Worm (Caenorhabditis elegans) whole organism, mixed stage, embryonic: Measurements from ENCODE around the gene F26D2.16.
A peak's percentile ranks its signal among the peaks of the same experiment; 100 is the strongest.

Experiments used
- bed-3 ChIP-seq: fragments of 200-800 bp; sonication (Bioruptor generic); optimal IDR thresholded peaks from 3 replicates; lab custom pipeline; 2018; ENCODE audit warnings: mild to moderate bottlenecking, missing genetic modification characterization, moderate library complexity, missing compliant biosample characterization
- blmp-1 ChIP-seq: fragments of 150-350 bp; optimal IDR thresholded peaks from 2 replicates; lab custom pipeline; 2014; ENCODE audit warnings: missing biosample characterization, missing genetic modification characterization
- ceh-39 ChIP-seq: fragments of 150-350 bp; optimal IDR thresholded peaks from 2 replicates; lab custom pipeline; 2014; ENCODE audit warnings: missing biosample characterization, missing genetic modification characterization
- ceh-43 ChIP-seq: fragments of 200-800 bp; sonication (Bioruptor generic); optimal IDR thresholded peaks from 2 replicates; lab custom pipeline; 2018; ENCODE audit warnings: mild to moderate bottlenecking, missing genetic modification characterization, moderate library complexity, missing compliant biosample characterization
- ceh-83 ChIP-seq: fragments of 200-800 bp; sonication (Bioruptor generic); optimal IDR thresholded peaks from 2 replicates; lab custom pipeline; 2018; ENCODE audit warnings: mild to moderate bottlenecking, missing genetic modification characterization, missing compliant biosample characterization
- ces-1 ChIP-seq: fragments of 150-350 bp; optimal IDR thresholded peaks from 2 replicates; lab custom pipeline; 2014; ENCODE audit warnings: missing biosample characterization, missing genetic modification reagents, missing genetic modification characterization
- cnd-1 ChIP-seq: fragments of 200-800 bp; sonication (Bioruptor generic); optimal IDR thresholded peaks from 2 replicates; lab custom pipeline; 2018; ENCODE audit warnings: mild to moderate bottlenecking, missing genetic modification characterization, missing compliant biosample characterization
- drap-1 ChIP-seq: fragments of 200-800 bp; sonication (Bioruptor generic); optimal IDR thresholded peaks from 3 replicates; lab custom pipeline; 2018; ENCODE audit warnings: mild to moderate bottlenecking, missing genetic modification characterization, missing compliant biosample characterization
- elt-1 ChIP-seq: sonication (generic microtip); optimal IDR thresholded peaks from 2 replicates; lab custom pipeline; 2017; ENCODE audit warnings: missing genetic modification characterization, mild to moderate bottlenecking, missing compliant biosample characterization, antibody characterized with exemption, moderate library complexity, borderline replicate concordance; ENCODE audit not compliant: insufficient read depth
- elt-3 ChIP-seq: fragments of 150-350 bp; optimal IDR thresholded peaks from 2 replicates; lab custom pipeline; 2014; ENCODE audit warnings: missing biosample characterization, missing genetic modification characterization
- flh-1 ChIP-seq: fragments of 200-800 bp; sonication (Bioruptor generic); optimal IDR thresholded peaks from 2 replicates; lab custom pipeline; 2018; ENCODE audit warnings: mild to moderate bottlenecking, missing genetic modification characterization, moderate library complexity, missing compliant biosample characterization
- ham-2 ChIP-seq: fragments of 200-800 bp; sonication (Bioruptor generic); optimal IDR thresholded peaks from 2 replicates; lab custom pipeline; 2018; ENCODE audit warnings: mild to moderate bottlenecking, missing genetic modification characterization, missing compliant biosample characterization
- hlh-1 ChIP-seq: fragments of 150-350 bp; optimal IDR thresholded peaks from 2 replicates; lab custom pipeline; 2014; ENCODE audit warnings: missing biosample characterization, missing genetic modification reagents, missing genetic modification characterization
- lin-13 ChIP-seq: fragments of 150-350 bp; optimal IDR thresholded peaks from 2 replicates; lab custom pipeline; 2014; ENCODE audit warnings: missing biosample characterization, missing genetic modification characterization
- lin-32 ChIP-seq: fragments of 200-800 bp; sonication (Bioruptor generic); optimal IDR thresholded peaks from 2 replicates; lab custom pipeline; 2018; ENCODE audit warnings: mild to moderate bottlenecking, missing genetic modification characterization, missing compliant biosample characterization
- lsy-2 ChIP-seq: fragments of 150-350 bp; optimal IDR thresholded peaks from 2 replicates; lab custom pipeline; 2014; ENCODE audit warnings: missing biosample characterization, missing genetic modification characterization
- mab-5 ChIP-seq: fragments of 150-350 bp; optimal IDR thresholded peaks from 2 replicates; lab custom pipeline; 2014; ENCODE audit warnings: missing biosample characterization, missing genetic modification characterization
- mep-1 ChIP-seq: fragments of 150-350 bp; optimal IDR thresholded peaks from 2 replicates; lab custom pipeline; 2017; ENCODE audit warnings: missing biosample characterization, missing genetic modification reagents, missing genetic modification characterization, inconsistent platforms
- mls-2 ChIP-seq: sonication (generic microtip); optimal IDR thresholded peaks from 2 replicates; lab custom pipeline; 2016; ENCODE audit warnings: mild to moderate bottlenecking, missing genetic modification characterization, moderate library complexity, missing compliant biosample characterization
- nhr-2 ChIP-seq: fragments of 150-350 bp; optimal IDR thresholded peaks from 2 replicates; lab custom pipeline; 2014; ENCODE audit warnings: missing biosample characterization, missing genetic modification characterization
- nhr-237 ChIP-seq: fragments of 150-350 bp; optimal IDR thresholded peaks from 2 replicates; lab custom pipeline; 2014; ENCODE audit warnings: missing biosample characterization, missing genetic modification characterization
- nhr-28 ChIP-seq: fragments of 150-350 bp; optimal IDR thresholded peaks from 2 replicates; lab custom pipeline; 2014; ENCODE audit warnings: missing biosample characterization, missing genetic modification characterization
- nhr-76 ChIP-seq: sonication (generic microtip); optimal IDR thresholded peaks from 2 replicates; lab custom pipeline; 2017; ENCODE audit warnings: missing biosample characterization, missing genetic modification characterization
- pha-4 ChIP-seq: fragments of 150-350 bp; optimal IDR thresholded peaks from 2 replicates; lab custom pipeline; 2018; ENCODE audit warnings: missing biosample characterization, missing genetic modification reagents, missing genetic modification characterization
- sem-2 ChIP-seq: fragments of 200-800 bp; sonication (Bioruptor generic); optimal IDR thresholded peaks from 2 replicates; lab custom pipeline; 2018; ENCODE audit warnings: mild to moderate bottlenecking, missing genetic modification characterization, missing compliant biosample characterization
- snpc-4 ChIP-seq: fragments of 150-350 bp; optimal IDR thresholded peaks from 2 replicates; lab custom pipeline; 2014; ENCODE audit warnings: missing biosample characterization, missing genetic modification characterization
- sptf-1 ChIP-seq: sonication (generic microtip); optimal IDR thresholded peaks from 2 replicates; lab custom pipeline; 2017; ENCODE audit warnings: mild to moderate bottlenecking, missing genetic modification characterization, moderate library complexity, missing compliant biosample characterization
- tbx-8 ChIP-seq: fragments of 200-800 bp; sonication (Bioruptor generic); optimal IDR thresholded peaks from 2 replicates; lab custom pipeline; 2018; ENCODE audit warnings: mild to moderate bottlenecking, missing genetic modification characterization, moderate library complexity, missing compliant biosample characterization
- unc-39 ChIP-seq: fragments of 150-350 bp; optimal IDR thresholded peaks from 2 replicates; lab custom pipeline; 2014; ENCODE audit warnings: missing biosample characterization, missing genetic modification characterization
- unc-62 ChIP-seq: fragments of 150-350 bp; optimal IDR thresholded peaks from 2 replicates; lab custom pipeline; 2014; ENCODE audit warnings: missing biosample characterization, missing genetic modification reagents, missing genetic modification characterization
- zip-8 ChIP-seq: fragments of 150-350 bp; optimal IDR thresholded peaks from 2 replicates; lab custom pipeline; 2014; ENCODE audit warnings: missing biosample characterization, missing genetic modification characterization
- ztf-11 ChIP-seq: fragments of 150-350 bp; optimal IDR thresholded peaks from 2 replicates; lab custom pipeline; 2014; ENCODE audit warnings: missing biosample characterization, missing genetic modification characterization

The F26D2.16 gene

DNA sequence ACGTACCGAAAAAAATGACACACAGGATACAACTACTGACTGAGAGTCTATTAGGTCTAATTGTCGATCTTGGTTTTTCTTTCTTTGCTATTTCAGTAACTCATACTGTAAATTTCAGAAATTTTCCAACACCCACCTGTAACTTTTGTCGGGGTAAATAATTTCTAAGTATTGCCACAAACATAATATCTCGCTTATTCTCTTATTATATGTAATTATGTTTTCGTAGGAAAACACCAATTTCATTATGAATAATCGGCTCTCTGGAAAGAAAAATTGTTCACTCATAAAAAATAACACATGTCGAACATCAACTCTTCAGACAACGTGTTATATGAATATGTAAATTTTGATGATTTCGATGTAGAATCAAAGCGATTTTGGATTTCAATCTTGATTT is 1.0 kb upstream of the F26D2.16 start, which contains the start of gene srw-48:
srw-48 (plus strand) TSS at position 301 of the 400 bp plus-strand sequence.
- TF ChIP-seq ceh-83 (GFP tag; lab: Kevin White, UChicago) (no peak), mab-5 (tag; lab: Kevin White, UChicago) (no peak), nhr-76 (tag; lab: Kevin White, UChicago) (no peak), lin-32 (GFP tag; lab: Kevin White, UChicago) (no peak), sptf-1 (tag; lab: Kevin White, UChicago) (no peak)

DNA sequence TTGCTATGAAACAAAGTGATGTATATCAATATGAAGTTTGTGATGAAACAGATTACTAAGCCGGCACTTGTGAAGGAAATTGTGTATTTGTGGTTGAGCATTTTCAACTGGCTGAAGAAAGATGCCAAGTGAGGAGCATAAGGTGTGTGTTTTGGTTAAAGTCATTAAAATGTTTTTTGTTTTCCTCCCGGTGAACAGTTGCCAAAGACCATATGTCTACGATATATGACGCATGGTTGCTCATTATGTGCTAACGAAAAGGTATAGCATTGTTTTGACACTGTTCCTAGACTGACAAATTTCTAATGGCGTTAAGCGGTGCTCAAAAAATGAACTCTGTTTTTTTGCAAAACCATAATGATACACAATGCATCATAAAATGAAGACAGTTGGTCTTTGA is 2.7 kb downstream of the F26D2.16 start, which contains the start of gene str-55:
str-55 (minus strand) TSS at position 101 of the 400 bp plus-strand sequence.
- TF ChIP-seq mab-5 (tag; lab: Kevin White, UChicago): no peak
- TF ChIP-seq nhr-2 (tag; lab: Kevin White, UChicago): no peak
- TF ChIP-seq elt-3 (tag; lab: Kevin White, UChicago): no peak
- TF ChIP-seq sptf-1 (tag; lab: Kevin White, UChicago): no peak
- TF ChIP-seq unc-39 (tag; lab: Kevin White, UChicago): no peak
- no peak for TF ChIP-seq lin-32 (GFP tag; lab: Kevin White, UChicago)
- TF ChIP-seq lsy-2 (tag; lab: Kevin White, UChicago): no peak
- no peak for TF ChIP-seq flh-1 (GFP tag; lab: Kevin White, UChicago)
- TF ChIP-seq elt-1 (tag; lab: Kevin White, UChicago): no peak
- no peak for TF ChIP-seq drap-1 (GFP tag; lab: Kevin White, UChicago)
- TF ChIP-seq zip-8 (tag; lab: Kevin White, UChicago): no peak
- TF ChIP-seq lin-13 (tag; lab: Kevin White, UChicago): no peak
- TF ChIP-seq mls-2 (tag; lab: Kevin White, UChicago): no peak
- no peak for TF ChIP-seq blmp-1 (tag; lab: Kevin White, UChicago)
- TF ChIP-seq pha-4 (tag; lab: Kevin White, UChicago): no peak
- no peak for TF ChIP-seq mep-1 (tag; lab: Kevin White, UChicago)
- TF ChIP-seq nhr-237 (tag; lab: Kevin White, UChicago): no peak
- TF ChIP-seq snpc-4 (tag; lab: Kevin White, UChicago): no peak
- TF ChIP-seq cnd-1: no peak

DNA sequence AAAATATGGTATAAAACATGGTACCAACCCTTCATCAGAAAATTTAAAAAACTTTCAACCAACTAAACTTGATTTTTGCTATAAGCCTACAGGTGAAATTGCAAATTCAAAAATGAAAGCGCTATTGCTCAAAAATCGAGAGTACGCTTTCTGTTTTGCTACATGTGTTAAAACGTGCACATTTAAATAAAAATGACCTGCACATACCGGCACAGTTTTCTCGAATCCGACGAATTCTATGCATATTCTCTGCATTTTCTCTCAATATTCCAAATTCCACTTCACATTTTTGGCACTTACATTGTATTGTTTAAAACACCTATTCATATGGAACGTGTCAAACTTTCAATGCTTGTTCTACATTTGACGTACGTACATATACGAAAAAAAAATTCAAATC is 9.1 kb downstream of the F26D2.16 start, which contains the start of gene srh-145:
srh-145 (plus strand) TSS at position 193 of the 400 bp plus-strand sequence.
- TF ChIP-seq lin-32 (GFP tag; lab: Kevin White, UChicago) (no peak), ces-1 (GFP tag; lab: Kevin White, UChicago) (no peak), hlh-1 (tag; lab: Kevin White, UChicago) (no peak), drap-1 (GFP tag; lab: Kevin White, UChicago) (no peak), nhr-2 (tag; lab: Kevin White, UChicago) (no peak), sem-2 (no peak), elt-3 (tag; lab: Kevin White, UChicago) (no peak), ceh-39 (tag; lab: Kevin White, UChicago) (no peak), lin-13 (tag; lab: Kevin White, UChicago) (no peak), ztf-11 (tag; lab: Kevin White, UChicago) (no peak), nhr-237 (tag; lab: Kevin White, UChicago) (no peak), cnd-1 (no peak), tbx-8 (GFP tag; lab: Kevin White, UChicago) (no peak)

DNA sequence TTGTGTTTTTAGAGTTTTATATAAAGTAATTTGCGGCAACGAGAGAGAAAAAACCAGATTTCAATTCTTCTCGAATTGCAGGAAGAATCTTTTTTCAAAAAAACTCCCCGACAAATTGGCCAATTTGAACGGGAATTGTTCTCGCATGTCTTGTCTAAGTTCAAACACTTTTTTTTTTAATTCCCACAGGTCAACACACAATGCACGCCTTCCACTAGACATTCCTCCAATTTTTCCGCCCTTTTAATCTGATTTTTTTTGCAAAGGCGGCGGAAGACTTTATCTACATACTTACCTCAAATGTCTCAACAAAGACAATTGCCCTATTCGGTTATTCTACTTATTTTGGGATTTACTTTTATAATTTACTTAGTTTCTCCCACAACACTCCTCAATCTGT is 12.0 kb downstream of the F26D2.16 start, which contains the start of gene F26D2.3:
F26D2.3 (plus strand) TSS at position 301 of the 400 bp plus-strand sequence.
- no peak for TF ChIP-seq unc-62
- TF ChIP-seq ceh-43 (GFP tag; lab: Kevin White, UChicago): no peak
- TF ChIP-seq mab-5 (tag; lab: Kevin White, UChicago): no peak
- TF ChIP-seq sem-2: no peak
- no peak for TF ChIP-seq elt-1 (tag; lab: Kevin White, UChicago)
- TF ChIP-seq snpc-4 (tag; lab: Kevin White, UChicago): no peak
- TF ChIP-seq nhr-237 (tag; lab: Kevin White, UChicago): no peak
- TF ChIP-seq flh-1 (GFP tag; lab: Kevin White, UChicago): no peak
- TF ChIP-seq cnd-1: no peak
- TF ChIP-seq ham-2: no peak
- no peak for TF ChIP-seq lin-32 (GFP tag; lab: Kevin White, UChicago)
- TF ChIP-seq, all 35 proteins: peak for 0

DNA sequence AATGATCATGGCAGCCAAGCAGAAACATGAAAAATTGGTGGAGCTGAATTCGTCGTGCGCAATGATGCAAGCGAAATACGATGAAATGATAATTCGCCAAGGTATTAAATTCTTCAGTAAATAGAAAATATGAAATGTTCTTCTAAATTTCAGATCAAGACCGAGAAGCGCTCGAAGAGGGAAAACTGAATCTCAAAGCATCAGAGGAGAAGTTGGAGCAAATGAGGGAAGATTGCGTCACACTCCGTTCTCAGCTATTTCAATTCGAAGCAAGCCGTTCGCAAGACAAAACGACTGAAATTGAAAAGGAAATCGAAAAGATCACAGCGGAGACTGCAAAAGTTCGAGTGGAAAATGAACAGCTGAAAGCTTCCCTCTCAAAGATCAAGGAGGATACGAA is 13.3 kb downstream of the F26D2.16 start:
- TF ChIP-seq ceh-39 (tag; lab: Kevin White, UChicago) (no peak), bed-3 (no peak), elt-1 (tag; lab: Kevin White, UChicago) (no peak), pha-4 (tag; lab: Kevin White, UChicago) (no peak), ceh-43 (GFP tag; lab: Kevin White, UChicago) (no peak), unc-39 (tag; lab: Kevin White, UChicago) (no peak), nhr-28 (tag; lab: Kevin White, UChicago) (no peak), zip-8 (tag; lab: Kevin White, UChicago) (peak; percentile 57)
- TF ChIP-seq, all 35 proteins: peak for 1
